Fruit fly (Drosophila melanogaster) whole organism: ENCODE data around the gene CG11037.

Experiments used
- CG8478 ChIP-seq: fragments of >200 bp; optimal IDR thresholded peaks from 2 replicates; lab custom pipeline; 2018; ENCODE audit warnings: inconsistent platforms
- Dll ChIP-seq: fragments of >200 bp; optimal IDR thresholded peaks from 2 replicates; lab custom pipeline; 2017
- EcR ChIP-seq, 2 experiments: fragments of >200 bp; optimal IDR thresholded peaks; 2 replicates each; lab custom pipeline; 2017; ENCODE audit warnings: missing biosample characterization in 2 of 2, missing genetic modification characterization in 2 of 2, missing genetic modification reagents in 2 of 2
- pan ChIP-seq: fragments of >200 bp; optimal IDR thresholded peaks from 2 replicates; lab custom pipeline; 2017
- psq ChIP-seq: fragments of >200 bp; optimal IDR thresholded peaks from 2 replicates; lab custom pipeline; 2017
- usp ChIP-seq: fragments of >200 bp; optimal IDR thresholded peaks from 2 replicates; lab custom pipeline; 2017; ENCODE audit warnings: missing biosample characterization, missing genetic modification characterization, mixed read lengths

The CG11037 gene

dm6 chr3L:20983309-20983708 is 22.1 kb upstream of the CG11037 start:
- no peak for TF ChIP-seq psq (lab: Kevin White, UChicago)
- TF ChIP-seq usp (GFP tag; lab: Kevin White, UChicago): no peak
- no peak for TF ChIP-seq CG8478 (lab: Kevin White, UChicago)
- TF ChIP-seq EcR (GFP tag; optimal IDR thresholded peaks at IDR 0.05; lab: Kevin White, UChicago): no peak
- no peak for TF ChIP-seq Dll (lab: Kevin White, UChicago)
- no peak for TF ChIP-seq pan (lab: Kevin White, UChicago)

- TF ChIP-seq psq (lab: Kevin White, UChicago) (no peak), EcR (GFP tag; optimal IDR thresholded peaks at IDR 0.05; lab: Kevin White, UChicago) (no peak), Dll (lab: Kevin White, UChicago) (no peak), pan (lab: Kevin White, UChicago) (no peak), CG8478 (lab: Kevin White, UChicago) (no peak), usp (GFP tag; lab: Kevin White, UChicago) (no peak)
Measured at dm6 chr3L:20982544-20982943, 21.4 kb upstream of the CG11037 start.

dm6 chr3L:20981724-20982123 is 20.5 kb upstream of the CG11037 start:
- TF ChIP-seq CG8478 (lab: Kevin White, UChicago): no peak
- TF ChIP-seq EcR (GFP tag; optimal IDR thresholded peaks at IDR 0.05; lab: Kevin White, UChicago): no peak

dm6 chr3L:20980499-20980898 is 19.3 kb upstream of the CG11037 start:
- no peak for TF ChIP-seq CG8478 (lab: Kevin White, UChicago)
- no peak for TF ChIP-seq usp (GFP tag; lab: Kevin White, UChicago)
- TF ChIP-seq EcR (GFP tag; optimal IDR thresholded peaks at IDR 0.05; lab: Kevin White, UChicago): no peak
- no peak for TF ChIP-seq Dll (lab: Kevin White, UChicago)
- no peak for TF ChIP-seq pan (lab: Kevin White, UChicago)
- TF ChIP-seq psq (lab: Kevin White, UChicago): no peak

dm6 chr3L:20976967-20977720 is 16.0 kb upstream of the CG11037 start:
- TF ChIP-seq CG8478 (lab: Kevin White, UChicago): no peak
- TF ChIP-seq usp (GFP tag; lab: Kevin White, UChicago): no peak
- TF ChIP-seq pan (lab: Kevin White, UChicago): no peak
- TF ChIP-seq psq (lab: Kevin White, UChicago): no peak
- TF ChIP-seq Dll (lab: Kevin White, UChicago): no peak
- no peak for TF ChIP-seq EcR (GFP tag; optimal IDR thresholded peaks at IDR 0.05; lab: Kevin White, UChicago)

- TF ChIP-seq Dll (lab: Kevin White, UChicago): no peak
- TF ChIP-seq EcR (GFP tag; optimal IDR thresholded peaks at IDR 0.05; lab: Kevin White, UChicago): no peak
- no peak for TF ChIP-seq psq (lab: Kevin White, UChicago)
- no peak for TF ChIP-seq CG8478 (lab: Kevin White, UChicago)
- TF ChIP-seq pan (lab: Kevin White, UChicago): no peak
- TF ChIP-seq usp (GFP tag; lab: Kevin White, UChicago): no peak
Measured at dm6 chr3L:20976383-20976782, 15.2 kb upstream of the CG11037 start.

- TF ChIP-seq EcR (GFP tag; optimal IDR thresholded peaks at IDR 0.05; lab: Kevin White, UChicago) (no peak), Dll (lab: Kevin White, UChicago) (no peak), usp (GFP tag; lab: Kevin White, UChicago) (no peak), CG8478 (lab: Kevin White, UChicago) (no peak), pan (lab: Kevin White, UChicago) (no peak), psq (lab: Kevin White, UChicago) (no peak)
Measured at dm6 chr3L:20974600-20974999, 13.4 kb upstream of the CG11037 start, which contains the start of gene CG33286. CG33286 (minus strand) TSS chr3L:20974700.

dm6 chr3L:20970563-20970962 is 9.4 kb upstream of the CG11037 start, which contains the start of gene CG33287:
CG33287 (minus strand) TSS chr3L:20970663.
- no peak for TF ChIP-seq usp (GFP tag; lab: Kevin White, UChicago)
- TF ChIP-seq Dll (lab: Kevin White, UChicago): no peak
- TF ChIP-seq psq (lab: Kevin White, UChicago): no peak
- no peak for TF ChIP-seq EcR (GFP tag; optimal IDR thresholded peaks at IDR 0.05; lab: Kevin White, UChicago)
- no peak for TF ChIP-seq pan (lab: Kevin White, UChicago)

dm6 chr3L:20966662-20967061 is 5.5 kb upstream of the CG11037 start, which contains the start of gene CG12983:
CG12983 (minus strand) TSS chr3L:20966762.
- TF ChIP-seq EcR (GFP tag; optimal IDR thresholded peaks at IDR 0.05; lab: Kevin White, UChicago): no peak
- TF ChIP-seq usp (GFP tag; lab: Kevin White, UChicago): no peak
- TF ChIP-seq pan (lab: Kevin White, UChicago): no peak
- no peak for TF ChIP-seq CG8478 (lab: Kevin White, UChicago)
- TF ChIP-seq Dll (lab: Kevin White, UChicago): no peak
- no peak for TF ChIP-seq psq (lab: Kevin White, UChicago)

dm6 chr3L:20962455-20962854 is 1.3 kb upstream of the CG11037 start, which contains the start of gene CG10587:
CG10587 (minus strand) TSS chr3L:20962555.
- no peak for TF ChIP-seq EcR (GFP tag; optimal IDR thresholded peaks at IDR 0.05; lab: Kevin White, UChicago)
- TF ChIP-seq usp (GFP tag; lab: Kevin White, UChicago): no peak
- no peak for TF ChIP-seq psq (lab: Kevin White, UChicago)
- no peak for TF ChIP-seq Dll (lab: Kevin White, UChicago)
- TF ChIP-seq CG8478 (lab: Kevin White, UChicago): no peak
- no peak for TF ChIP-seq pan (lab: Kevin White, UChicago)

dm6 chr3L:20956650-20957049 is 4.5 kb downstream of the CG11037 start, which contains the start of the genes Sems and CG10588:
Sems (minus strand) TSS chr3L:20956750.
CG10588 (plus strand) TSS chr3L:20956934.
- TF ChIP-seq EcR (GFP tag; optimal IDR thresholded peaks at IDR 0.05; lab: Kevin White, UChicago) (no peak), CG8478 (lab: Kevin White, UChicago) (no peak), usp (GFP tag; lab: Kevin White, UChicago) (no peak), psq (lab: Kevin White, UChicago) (no peak), Dll (lab: Kevin White, UChicago) (no peak), pan (lab: Kevin White, UChicago) (no peak)
